Fruit fly (Drosophila melanogaster) whole organism, adult: ENCODE data around the gene CheA75a.

Experiments used
- CG11617 ChIP-seq: fragments of 200-800 bp; sonication (Bioruptor generic); optimal IDR thresholded peaks from 2 replicates; lab custom pipeline; 2017; ENCODE audit warnings: mild to moderate bottlenecking, missing biosample characterization, missing genetic modification reagents, missing genetic modification characterization
- CG12768 ChIP-seq: fragments of 200-800 bp; sonication (Bioruptor generic); optimal IDR thresholded peaks from 2 replicates; lab custom pipeline; 2017; ENCODE audit warnings: missing biosample characterization, missing genetic modification characterization, mild to moderate bottlenecking, moderate library complexity, missing genetic modification reagents
- Clk ChIP-seq: fragments of 200-800 bp; sonication (Bioruptor generic); optimal IDR thresholded peaks from 2 replicates; lab custom pipeline; 2017; ENCODE audit warnings: missing biosample characterization, missing genetic modification characterization
- Hr96 ChIP-seq: fragments of 200-800 bp; sonication (Bioruptor generic); optimal IDR thresholded peaks from 2 replicates; lab custom pipeline; 2016; ENCODE audit warnings: missing biosample characterization, missing genetic modification characterization
- Mnt ChIP-seq: fragments of 200-800 bp; sonication (Bioruptor generic); optimal IDR thresholded peaks from 2 replicates; lab custom pipeline; 2016; ENCODE audit warnings: missing biosample characterization, mild to moderate bottlenecking, missing genetic modification characterization
- bab1 ChIP-seq: fragments of 200-800 bp; sonication (Bioruptor generic); optimal IDR thresholded peaks from 3 replicates; lab custom pipeline; 2019; ENCODE audit warnings: missing biosample characterization, mild to moderate bottlenecking, missing genetic modification characterization, moderate library complexity
- cic ChIP-seq: fragments of 200-800 bp; sonication (Bioruptor generic); optimal IDR thresholded peaks from 2 replicates; lab custom pipeline; 2017; ENCODE audit warnings: missing biosample characterization, mild to moderate bottlenecking, missing genetic modification characterization, moderate library complexity
- cnc ChIP-seq, 2 experiments: fragments of >200 bp; optimal IDR thresholded peaks; 2 replicates each; lab custom pipeline; 2017
- kay ChIP-seq: fragments of 200-800 bp; sonication (Bioruptor generic); peaks from one replicate; lab custom pipeline; 2016; ENCODE audit warnings: missing biosample characterization, missing genetic modification characterization, borderline replicate concordance
- ovo ChIP-seq: fragments of 200-800 bp; sonication (Bioruptor generic); optimal IDR thresholded peaks from 2 replicates; lab custom pipeline; 2016; ENCODE audit warnings: missing biosample characterization, missing genetic modification characterization
- pad ChIP-seq: fragments of 200-800 bp; sonication (Bioruptor generic); optimal IDR thresholded peaks from 3 replicates; lab custom pipeline; 2017; ENCODE audit warnings: missing biosample characterization, missing genetic modification characterization, mild to moderate bottlenecking, moderate library complexity, missing genetic modification reagents
- tj ChIP-seq: fragments of 200-800 bp; sonication (Bioruptor generic); optimal IDR thresholded peaks from 3 replicates; lab custom pipeline; 2017; ENCODE audit warnings: missing biosample characterization, mild to moderate bottlenecking, missing genetic modification characterization, moderate library complexity

DNA sequence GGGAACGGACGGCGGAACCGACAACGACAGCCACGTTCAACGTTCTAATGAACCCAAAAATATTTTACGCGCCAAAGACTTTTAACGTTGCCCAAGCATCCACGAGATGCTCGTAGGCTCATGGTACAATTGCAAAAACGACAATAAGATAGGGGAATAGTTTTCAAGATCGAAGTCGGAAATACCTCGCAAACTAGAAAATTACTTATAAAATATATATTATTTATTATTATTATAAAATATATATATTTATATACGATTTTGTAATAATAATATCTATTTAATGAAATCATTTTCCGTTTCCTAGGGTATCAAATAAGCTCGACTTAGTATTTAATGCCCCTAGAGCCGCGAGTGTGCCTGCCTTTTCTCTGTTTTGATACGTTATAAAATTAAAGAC is 8.7 kb upstream of the CheA75a start:
- TF ChIP-seq Clk (GFP tag; lab: Kevin White, UChicago), result no peak
- no peak for TF ChIP-seq cic
- TF ChIP-seq pad (GFP tag; lab: Kevin White, UChicago), result no peak
- no peak for TF ChIP-seq Hr96
- no peak for TF ChIP-seq CG11617
- TF ChIP-seq cnc (optimal IDR thresholded peaks at IDR 0.05; lab: Kevin White, UChicago), result no peak
- TF ChIP-seq kay (GFP tag; lab: Kevin White, UChicago), result no peak
- no peak for TF ChIP-seq tj
- no peak for TF ChIP-seq Mnt
- no peak for TF ChIP-seq ovo (GFP tag; lab: Kevin White, UChicago)
- no peak for TF ChIP-seq CG12768 (GFP tag; lab: Kevin White, UChicago)
- no peak for TF ChIP-seq bab1 (GFP tag; lab: Kevin White, UChicago)
